Worm (Caenorhabditis elegans): ENCODE results near the gene fbxa-128.

fbxa-128 gene

ce11 chrIII:11157099-11157498 is 18.2 kb upstream of the fbxa-128 start, which contains the start of gene Y47D3A.31:
TSS of gene Y47D3A.31 (minus strand) at chrIII:11157199.
- TF ChIP-seq rpc-1 (optimal IDR thresholded peaks at IDR 0.05) (no peak), rpc-1 (tag; optimal IDR thresholded peaks at IDR 0.05) (no peak), F10E7.11 (tag; optimal IDR thresholded peaks at IDR 0.05) (no peak), xnd-1 (tag; optimal IDR thresholded peaks at IDR 0.05) (no peak), bed-1 (GFP tag; IDR thresholded peaks at IDR 0.05) (no peak), unc-130 (GFP tag; optimal IDR thresholded peaks at IDR 0.05) (no peak), ztf-3 (GFP tag; optimal IDR thresholded peaks at IDR 0.05) (no peak), lag-1 (GFP tag; IDR thresholded peaks at IDR 0.05) (no peak), hrde-1 (tag; optimal IDR thresholded peaks at IDR 0.05; ENCODE audit: borderline replicate concordance) (no peak), nfya-1 (tag; optimal IDR thresholded peaks at IDR 0.05; ENCODE audit: borderline replicate concordance, insufficient read depth) (no peak), sdz-38 (tag; optimal IDR thresholded peaks at IDR 0.05) (no peak), rcor-1 (GFP tag; IDR thresholded peaks at IDR 0.05) (no peak), ztf-28 (GFP tag; IDR thresholded peaks at IDR 0.05) (no peak), attf-3 (GFP tag; conservative IDR thresholded peaks at IDR 0.05) (no peak), snpc-1.1 (tag; optimal IDR thresholded peaks at IDR 0.05; ENCODE audit: insufficient read depth) (no peak), unc-62 (GFP tag; optimal IDR thresholded peaks at IDR 0.05) (no peak), C06A6.2 (GFP tag; conservative IDR thresholded peaks at IDR 0.05) (no peak), cebp-1 (GFP tag; IDR thresholded peaks at IDR 0.05) (no peak), cebp-1 (tag; optimal IDR thresholded peaks at IDR 0.05) (no peak)

ce11 chrIII:11154527-11154926 is 15.6 kb upstream of the fbxa-128 start, which contains the start of gene cku-70:
TSS of gene cku-70 (plus strand) at chrIII:11154827.
- TF ChIP-seq B0019.2 (GFP tag; conservative IDR thresholded peaks at IDR 0.05): 0 out of 2 replicates have a peak, but pooled peaks have one; percentile 8
- TF ChIP-seq mes-4 (tag; optimal IDR thresholded peaks at IDR 0.05): no peak
- no peak for TF ChIP-seq mxl-1 (tag; optimal IDR thresholded peaks at IDR 0.05)

ce11 chrIII:11149254-11149876 is 10.5 kb upstream of the fbxa-128 start:
- no peak for TF ChIP-seq hmg-20 (GFP tag; IDR thresholded peaks at IDR 0.05)
- no peak for TF ChIP-seq lin-54 (GFP tag; optimal IDR thresholded peaks at IDR 0.05)
- TF ChIP-seq ceh-40 (GFP tag; IDR thresholded peaks at IDR 0.05): no peak
- TF ChIP-seq snpc-1.3 (tag; optimal IDR thresholded peaks at IDR 0.05; ENCODE audit: insufficient read depth): no peak
- TF ChIP-seq ztf-3 (GFP tag; optimal IDR thresholded peaks at IDR 0.05): no peak
- no peak for TF ChIP-seq madf-8 (GFP tag; conservative IDR thresholded peaks at IDR 0.05)
- no peak for TF ChIP-seq lin-26 (GFP tag; IDR thresholded peaks at IDR 0.05)
- TF ChIP-seq dox-1 (GFP tag; IDR thresholded peaks at IDR 0.05): no peak
- TF ChIP-seq nfya-1 (tag; optimal IDR thresholded peaks at IDR 0.05; ENCODE audit: borderline replicate concordance, insufficient read depth): no peak
- TF ChIP-seq cebp-1 (GFP tag; IDR thresholded peaks at IDR 0.05): peak; percentile 87
- TF ChIP-seq cebp-1 (tag; optimal IDR thresholded peaks at IDR 0.05): peak; percentile 97
- no peak for TF ChIP-seq snpc-1.1 (tag; optimal IDR thresholded peaks at IDR 0.05; ENCODE audit: insufficient read depth)
- no peak for TF ChIP-seq hsf-1 (GFP tag; IDR thresholded peaks at IDR 0.05)
- no peak for TF ChIP-seq C17E4.6 (GFP tag; IDR thresholded peaks at IDR 0.05)
- TF ChIP-seq lsl-1 (GFP tag; optimal IDR thresholded peaks at IDR 0.05): no peak
- peak; percentile 75 for TF ChIP-seq zfh-2 (GFP tag; conservative IDR thresholded peaks at IDR 0.05)
- no peak for TF ChIP-seq nhr-90 (tag; optimal IDR thresholded peaks at IDR 0.05)
- TF ChIP-seq F23B12.7 (tag; optimal IDR thresholded peaks at IDR 0.05; ENCODE audit: insufficient read depth): no peak
- no peak for TF ChIP-seq dpl-1 (GFP tag; optimal IDR thresholded peaks at IDR 0.05)
- no peak for TF ChIP-seq ztf-18 (tag; optimal IDR thresholded peaks at IDR 0.05)
- peak; percentile 59; the same call in 1 of the 2 replicates for TF ChIP-seq hmg-1.2 (GFP tag; IDR thresholded peaks at IDR 0.05)
- no peak for TF ChIP-seq aptf-2 (GFP tag; conservative IDR thresholded peaks at IDR 0.05)
